Worm (Caenorhabditis elegans) whole organism, young adult: ENCODE results near the gene klp-18.

Source experiments
- F22D6.2 ChIP-seq: sonication (generic microtip); optimal IDR thresholded peaks from 2 replicates; lab custom pipeline; 2016; ENCODE audit warnings: mild to moderate bottlenecking, missing genetic modification characterization, missing compliant biosample characterization
- F37B4.10 ChIP-seq: fragments of 200-800 bp; sonication (Bioruptor generic); IDR thresholded peaks from 2 replicates; pipeline ENCODE4 v1.3.6; 2022; ENCODE audit warnings: missing genetic modification characterization, missing compliant biosample characterization
- Y53G8AR.9 ChIP-seq: fragments of 200-800 bp; sonication (Bioruptor generic); conservative IDR thresholded peaks from 2 replicates; pipeline ENCODE4 v1.3.6; 2022; ENCODE audit warnings: missing genetic modification reagents, missing genetic modification characterization, missing compliant biosample characterization
- ama-1 ChIP-seq, 3 experiments: fragments of 150-350 bp in 1 of 3; sonication (generic microtip) in 2 of 3; optimal IDR thresholded peaks; 2 replicates each; lab custom pipeline; 2014 to 2018; ENCODE audit warnings: missing biosample characterization in 2 of 3, missing genetic modification characterization in 2 of 3, missing genetic modification reagents in 2 of 3
- attf-6 ChIP-seq: fragments of 200-800 bp; sonication (Bioruptor generic); IDR thresholded peaks from 2 replicates; pipeline ENCODE4 v1.3.6; 2022; ENCODE audit warnings: missing genetic modification reagents, missing genetic modification characterization, missing compliant biosample characterization
- chd-7 ChIP-seq: sonication (generic microtip); optimal IDR thresholded peaks from 2 replicates; lab custom pipeline; 2016; ENCODE audit warnings: mild to moderate bottlenecking, missing genetic modification characterization, moderate library complexity, missing compliant biosample characterization
- efl-1 ChIP-seq: fragments of 150-350 bp; optimal IDR thresholded peaks from 2 replicates; lab custom pipeline; 2014; ENCODE audit warnings: missing biosample characterization, missing genetic modification reagents, missing genetic modification characterization
- snpc-4 ChIP-seq, 5 experiments: fragments of 150-350 bp in 1 of 5; sonication (generic microtip) in 4 of 5; optimal IDR thresholded peaks; 2 replicates each; lab custom pipeline; 2014 to 2018; ENCODE audit warnings: missing genetic modification characterization in 5 of 5, missing biosample characterization in 3 of 5, antibody characterized with exemption in 2 of 5, mild to moderate bottlenecking in 2 of 5, missing compliant biosample characterization in 2 of 5, missing genotype in 2 of 5, moderate library complexity in 2 of 5, missing genetic modification reagents in 1 of 5
- xnd-1 ChIP-seq: sonication (generic microtip); optimal IDR thresholded peaks from 2 replicates; lab custom pipeline; 2016; ENCODE audit warnings: missing genotype, missing genetic modification reagents, missing genetic modification characterization, missing compliant biosample characterization

ce11 chrIV:7010195-7010594 is 29.8 kb upstream of the klp-18 start:
- TF ChIP-seq snpc-4 (GFP tag; optimal IDR thresholded peaks at IDR 0.05; lab: Kevin White, UChicago), result no peak
- no peak for TF ChIP-seq snpc-4 (tag; optimal IDR thresholded peaks at IDR 0.05; lab: Kevin White, UChicago)
- TF ChIP-seq chd-7, result no peak
- TF ChIP-seq efl-1 (GFP tag; lab: Kevin White, UChicago), result no peak
- no peak for TF ChIP-seq F22D6.2
- TF ChIP-seq F37B4.10, result no peak
- TF ChIP-seq attf-6 (GFP tag; lab: Robert Waterston, UW), result no peak
- no peak for TF ChIP-seq ama-1 (optimal IDR thresholded peaks at IDR 0.05; lab: Kevin White, UChicago)
- no peak for TF ChIP-seq ama-1 (GFP tag; optimal IDR thresholded peaks at IDR 0.05; lab: Kevin White, UChicago)
- TF ChIP-seq Y53G8AR.9 (GFP tag; lab: Robert Waterston, UW), result no peak
- TF ChIP-seq xnd-1 (tag; lab: Kevin White, UChicago), result no peak
